Fruit fly (Drosophila melanogaster): ENCODE measurements around the gene pHCl-2.
A peak's percentile ranks its signal among the peaks of the same experiment; 100 is the strongest.

Gene pHCl-2

DNA sequence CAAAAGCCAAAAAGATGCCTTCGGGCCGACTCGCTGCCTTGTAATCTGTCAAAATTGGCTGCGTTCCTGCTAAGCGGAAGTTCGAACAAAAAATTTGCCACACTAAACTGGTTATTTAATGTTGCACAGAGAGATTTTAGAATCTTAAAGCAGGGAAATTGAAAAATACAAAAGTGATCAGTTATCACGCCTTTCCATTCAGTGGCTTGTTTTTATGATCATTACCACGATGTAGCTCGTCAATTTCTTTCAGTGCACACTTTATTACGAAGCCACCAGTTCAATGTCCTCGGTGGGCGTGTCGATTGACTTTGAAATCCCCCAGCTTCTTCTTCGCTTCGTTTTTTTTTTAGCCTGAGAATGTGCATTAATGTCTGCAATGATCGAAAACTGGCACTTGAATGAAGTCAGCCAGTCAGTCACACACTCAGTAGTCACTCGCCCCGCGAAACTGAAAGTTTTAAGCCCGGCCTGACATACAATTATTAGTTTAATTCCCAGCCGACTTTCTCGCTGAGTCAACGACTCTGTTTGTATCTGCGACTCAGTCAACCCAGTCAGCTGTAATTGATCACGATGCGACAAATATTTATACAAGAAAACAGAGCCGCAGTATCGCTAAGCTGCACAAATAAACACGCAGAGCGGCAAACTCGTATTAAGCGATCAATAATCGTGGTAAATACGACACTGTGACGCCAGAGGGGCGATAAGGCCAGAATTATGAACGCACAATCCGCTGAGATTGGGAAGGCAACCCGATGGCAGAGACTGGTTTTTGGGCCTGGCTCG is 3.9 kb upstream of the pHCl-2 start:
- no peak for TF ChIP-seq brk (GFP tag; optimal IDR thresholded peaks at IDR 0.05)
- peak; percentile 70 for TF ChIP-seq ey (GFP tag; optimal IDR thresholded peaks at IDR 0.05)
- TF ChIP-seq Vsx2 (GFP tag; optimal IDR thresholded peaks at IDR 0.05; ENCODE audit: partially characterized antibody): no peak
- peak; percentile 62 for TF ChIP-seq psq (GFP tag; optimal IDR thresholded peaks at IDR 0.05)
- peak; percentile 56 for TF ChIP-seq Hnf4 (GFP tag; optimal IDR thresholded peaks at IDR 0.05)
- TF ChIP-seq Hr83 (GFP tag; optimal IDR thresholded peaks at IDR 0.05; ENCODE audit: poor library complexity, severe bottlenecking): no peak
- no peak for TF ChIP-seq Dfd (GFP tag; optimal IDR thresholded peaks at IDR 0.05)
- TF ChIP-seq h (GFP tag; optimal IDR thresholded peaks at IDR 0.05): peak; percentile 81
- TF ChIP-seq br (GFP tag; optimal IDR thresholded peaks at IDR 0.05): peak; percentile 82
- TF ChIP-seq foxo (GFP tag; optimal IDR thresholded peaks at IDR 0.05): peak in 1 of 2 experiments; percentile 81
- TF ChIP-seq usp (GFP tag; optimal IDR thresholded peaks at IDR 0.05): no peak
- TF ChIP-seq OdsH (GFP tag; optimal IDR thresholded peaks at IDR 0.05): peak; percentile 51
- TF ChIP-seq dmrt93B (GFP tag; optimal IDR thresholded peaks at IDR 0.05): peak; percentile 53
- no peak for TF ChIP-seq jim (GFP tag; optimal IDR thresholded peaks at IDR 0.05)
- peak; percentile 54 for TF ChIP-seq Jra (GFP tag; optimal IDR thresholded peaks at IDR 0.05)
- TF ChIP-seq Rel (GFP tag; optimal IDR thresholded peaks at IDR 0.05): no peak
- peak; percentile 4 for TF ChIP-seq Rel (tag; optimal IDR thresholded peaks at IDR 0.05)
- TF ChIP-seq N (GFP tag; optimal IDR thresholded peaks at IDR 0.05): no peak
- peak; percentile 79 for TF ChIP-seq HLH106 (tag; optimal IDR thresholded peaks at IDR 0.05)
- no peak for TF ChIP-seq Abd-B (GFP tag; optimal IDR thresholded peaks at IDR 0.05)
- TF ChIP-seq rgr (GFP tag; optimal IDR thresholded peaks at IDR 0.05): peak; percentile 56
- TF ChIP-seq Dif (GFP tag; optimal IDR thresholded peaks at IDR 0.05; ENCODE audit: partially characterized antibody): no peak
- TF ChIP-seq sv (GFP tag; optimal IDR thresholded peaks at IDR 0.05): no peak
- TF ChIP-seq Sp1 (GFP tag; optimal IDR thresholded peaks at IDR 0.05): peak; percentile 80
- no peak for TF ChIP-seq dl (GFP tag; optimal IDR thresholded peaks at IDR 0.05; ENCODE audit: insufficient read depth in 1 of 2, partially characterized antibody in 2 of 2)
- TF ChIP-seq fru (GFP tag; optimal IDR thresholded peaks at IDR 0.05): peak; percentile 85
- TF ChIP-seq tai (GFP tag; optimal IDR thresholded peaks at IDR 0.05): no peak
- TF ChIP-seq Hr78 (GFP tag; optimal IDR thresholded peaks at IDR 0.05): no peak
- peak; percentile 41 for TF ChIP-seq CG9705 (GFP tag; optimal IDR thresholded peaks at IDR 0.05)
- TF ChIP-seq CG32264 (GFP tag; optimal IDR thresholded peaks at IDR 0.05): peak; percentile 60
- no peak for TF ChIP-seq Myc (optimal IDR thresholded peaks at IDR 0.05)
- no peak for TF ChIP-seq GATAd (GFP tag; optimal IDR thresholded peaks at IDR 0.05)
- peak; percentile 36 for TF ChIP-seq sage (GFP tag; optimal IDR thresholded peaks at IDR 0.05)
- peak; percentile 67 for TF ChIP-seq woc (GFP tag; optimal IDR thresholded peaks at IDR 0.05)

DNA sequence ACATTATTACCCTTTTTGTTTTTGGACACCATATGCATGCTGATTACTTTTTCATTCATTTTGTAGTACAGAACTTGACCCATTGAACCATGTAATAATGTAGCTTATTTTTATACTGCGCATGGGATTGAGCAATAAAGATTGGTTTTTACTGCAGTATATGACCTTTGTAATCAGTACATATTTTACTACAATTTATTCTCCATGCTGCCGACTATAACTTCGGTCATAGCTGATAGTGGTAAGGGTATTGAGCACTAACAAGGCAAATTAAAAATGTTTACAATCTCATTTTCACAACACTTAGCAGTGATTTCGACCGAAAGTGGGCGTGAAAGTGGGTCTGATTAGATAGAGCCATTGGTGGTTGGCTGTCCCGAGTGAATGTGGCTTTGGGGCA is 1.3 kb upstream of the pHCl-2 start:
- TF ChIP-seq fru (GFP tag; optimal IDR thresholded peaks at IDR 0.05) (no peak), sv (GFP tag; optimal IDR thresholded peaks at IDR 0.05) (no peak), Vsx2 (GFP tag; optimal IDR thresholded peaks at IDR 0.05; ENCODE audit: partially characterized antibody) (no peak), Hr78 (GFP tag; optimal IDR thresholded peaks at IDR 0.05) (no peak), OdsH (GFP tag; optimal IDR thresholded peaks at IDR 0.05) (no peak), psq (GFP tag; optimal IDR thresholded peaks at IDR 0.05) (no peak), Dif (GFP tag; optimal IDR thresholded peaks at IDR 0.05; ENCODE audit: partially characterized antibody) (no peak)

DNA sequence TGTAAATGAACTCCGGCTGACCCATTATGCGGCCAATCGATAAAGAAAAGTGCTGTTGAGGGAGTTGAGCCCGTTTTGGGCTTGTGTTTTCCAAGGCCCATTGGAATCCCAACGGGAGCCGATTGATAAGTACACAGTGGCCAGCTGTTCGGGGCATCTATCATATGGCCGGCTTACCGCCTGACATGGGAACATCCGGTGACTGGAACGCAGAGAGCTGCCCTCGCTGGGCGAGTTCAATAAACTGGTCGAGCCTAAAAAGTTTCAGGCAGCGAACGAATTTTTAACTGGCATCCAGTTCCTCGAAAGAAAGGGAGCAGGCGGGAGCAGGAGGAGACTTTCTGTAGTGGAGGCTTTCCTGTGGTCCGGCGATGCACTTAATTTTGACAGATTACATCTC is 3.7 kb downstream of the pHCl-2 start:
- TF ChIP-seq Vsx2 (GFP tag; optimal IDR thresholded peaks at IDR 0.05; ENCODE audit: partially characterized antibody): peak; percentile 30
- TF ChIP-seq woc (GFP tag; optimal IDR thresholded peaks at IDR 0.05): no peak

DNA sequence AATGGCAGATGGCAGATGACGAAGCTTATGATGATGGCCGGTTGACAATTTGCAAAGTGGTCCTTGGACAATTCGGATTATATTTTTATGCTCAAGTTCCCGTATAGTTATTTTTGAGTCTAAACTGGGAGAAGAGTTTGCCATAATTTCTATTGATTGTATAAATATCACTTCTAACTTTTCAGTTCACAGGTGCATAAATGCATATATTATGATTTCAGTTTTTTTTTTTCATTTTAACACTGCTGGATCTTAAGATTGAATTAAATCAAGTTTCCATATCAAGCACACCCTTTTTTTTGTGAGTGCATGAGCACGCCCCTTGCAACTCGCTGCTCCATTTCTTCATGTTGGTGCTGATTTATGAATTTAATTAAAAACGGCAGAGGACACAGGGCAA is 8.2 kb downstream of the pHCl-2 start:
- TF ChIP-seq tai (GFP tag; optimal IDR thresholded peaks at IDR 0.05) (no peak), dmrt93B (GFP tag; optimal IDR thresholded peaks at IDR 0.05) (no peak), Myc (optimal IDR thresholded peaks at IDR 0.05) (no peak), dsf (GFP tag; optimal IDR thresholded peaks at IDR 0.05; ENCODE audit: borderline replicate concordance) (no peak), h (GFP tag; optimal IDR thresholded peaks at IDR 0.05) (peak; percentile 6), rgr (GFP tag; optimal IDR thresholded peaks at IDR 0.05) (peak; percentile 60), N (GFP tag; optimal IDR thresholded peaks at IDR 0.05) (no peak), Dif (GFP tag; optimal IDR thresholded peaks at IDR 0.05; ENCODE audit: partially characterized antibody) (no peak), usp (GFP tag; optimal IDR thresholded peaks at IDR 0.05) (no peak), Jra (GFP tag; optimal IDR thresholded peaks at IDR 0.05) (no peak), pan (optimal IDR thresholded peaks at IDR 0.05) (no peak), foxo (GFP tag; optimal IDR thresholded peaks at IDR 0.05) (peak in 1 of 2 experiments; percentile 53), Mio (GFP tag; optimal IDR thresholded peaks at IDR 0.05) (no peak), Sp1 (GFP tag; optimal IDR thresholded peaks at IDR 0.05) (peak; percentile 32), br (GFP tag; optimal IDR thresholded peaks at IDR 0.05) (peak; percentile 24), Hr83 (GFP tag; optimal IDR thresholded peaks at IDR 0.05; ENCODE audit: poor library complexity, severe bottlenecking) (no peak), CG32264 (GFP tag; optimal IDR thresholded peaks at IDR 0.05) (no peak), sage (GFP tag; optimal IDR thresholded peaks at IDR 0.05) (no peak), psq (GFP tag; optimal IDR thresholded peaks at IDR 0.05) (peak; percentile 21), dl (GFP tag; optimal IDR thresholded peaks at IDR 0.05; ENCODE audit: insufficient read depth in 1 of 2, partially characterized antibody in 2 of 2) (no peak), GATAd (GFP tag; optimal IDR thresholded peaks at IDR 0.05) (no peak), CG9705 (GFP tag; optimal IDR thresholded peaks at IDR 0.05) (no peak), Vsx2 (GFP tag; optimal IDR thresholded peaks at IDR 0.05; ENCODE audit: partially characterized antibody) (no peak), HLH106 (tag; optimal IDR thresholded peaks at IDR 0.05) (peak; percentile 32), fru (GFP tag; optimal IDR thresholded peaks at IDR 0.05) (peak; percentile 55), ey (GFP tag; optimal IDR thresholded peaks at IDR 0.05) (peak; percentile 57), Hnf4 (GFP tag; optimal IDR thresholded peaks at IDR 0.05) (no peak), Rel (GFP tag; optimal IDR thresholded peaks at IDR 0.05) (no peak), Rel (tag; optimal IDR thresholded peaks at IDR 0.05) (no peak), OdsH (GFP tag; optimal IDR thresholded peaks at IDR 0.05) (peak; percentile 52), jim (GFP tag; optimal IDR thresholded peaks at IDR 0.05) (no peak), brk (GFP tag; optimal IDR thresholded peaks at IDR 0.05) (no peak), woc (GFP tag; optimal IDR thresholded peaks at IDR 0.05) (peak; percentile 24)

Measured in whole organism, wandering third instar larva.